Worm (Caenorhabditis elegans) whole organism, dauer: ENCODE data around the gene F11F1.1.
"Not testable (repeated sequence)": the region's sequence is repeated elsewhere in the genome, so short reads cannot be mapped to it uniquely, and the experiment has no call there.

ENCODE experiments used
- unc-62 ChIP-seq: sonication (generic microtip); optimal IDR thresholded peaks from 2 replicates; lab custom pipeline; 2017; ENCODE audit warnings: missing biosample characterization, missing genetic modification reagents, missing genetic modification characterization

Gene F11F1.1

DNA sequence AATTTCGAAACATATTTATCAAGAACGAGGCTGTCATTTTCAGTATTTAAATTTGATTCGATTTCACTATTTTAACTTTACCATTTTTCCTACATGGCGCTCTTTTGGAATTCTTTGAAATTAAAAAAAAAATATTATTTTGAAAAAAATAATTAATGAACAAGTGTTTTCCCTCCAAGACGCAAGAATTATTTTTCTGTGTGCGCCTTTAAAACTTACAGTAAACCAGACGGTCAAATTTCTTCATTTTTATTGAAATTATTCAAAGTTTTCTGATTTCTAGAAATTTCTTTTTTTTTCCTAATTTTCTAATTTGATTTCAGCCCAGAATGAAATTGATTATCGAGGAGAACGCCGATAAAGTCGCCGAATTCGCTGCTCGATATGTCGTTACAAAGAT is 6.3 kb upstream of the F11F1.1 start, which contains the start of gene T03F6.3:
T03F6.3 (plus strand) TSS at position 318 of the 400 bp plus-strand sequence.
- TF ChIP-seq unc-62, result no peak

DNA sequence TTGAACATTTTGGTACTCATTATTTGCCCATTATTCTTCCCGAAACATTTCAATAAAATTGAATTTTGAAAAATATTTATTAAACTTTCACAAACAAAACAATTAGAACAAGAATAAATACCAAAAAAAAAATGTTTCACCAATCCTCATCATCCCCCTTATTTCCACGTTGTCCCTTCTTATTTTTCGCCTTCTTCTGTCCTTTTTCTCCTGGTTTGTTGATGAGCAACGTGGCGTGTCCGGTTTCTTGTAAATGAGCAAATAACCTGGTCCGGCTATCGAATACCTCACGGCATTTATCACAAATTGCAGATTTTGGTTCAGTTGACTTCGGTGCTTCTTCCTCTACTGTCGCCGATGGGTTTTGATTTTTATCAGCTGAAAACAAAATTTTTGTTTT is 4.6 kb upstream of the F11F1.1 start:
- no peak for TF ChIP-seq unc-62

- TF ChIP-seq unc-62, result no peak
Measured at ce11 chrIII:13393239-13393638, 2.1 kb upstream of the F11F1.1 start, which contains the start of gene dnj-17. Gene dnj-17, minus strand, starts transcription at chrIII:13393339.

- no peak for TF ChIP-seq unc-62
Measured at ce11 chrIII:13393647-13394046, 1.7 kb upstream of the F11F1.1 start, which contains the start of gene qdpr-1. Gene qdpr-1, plus strand, starts transcription at chrIII:13393910.

DNA sequence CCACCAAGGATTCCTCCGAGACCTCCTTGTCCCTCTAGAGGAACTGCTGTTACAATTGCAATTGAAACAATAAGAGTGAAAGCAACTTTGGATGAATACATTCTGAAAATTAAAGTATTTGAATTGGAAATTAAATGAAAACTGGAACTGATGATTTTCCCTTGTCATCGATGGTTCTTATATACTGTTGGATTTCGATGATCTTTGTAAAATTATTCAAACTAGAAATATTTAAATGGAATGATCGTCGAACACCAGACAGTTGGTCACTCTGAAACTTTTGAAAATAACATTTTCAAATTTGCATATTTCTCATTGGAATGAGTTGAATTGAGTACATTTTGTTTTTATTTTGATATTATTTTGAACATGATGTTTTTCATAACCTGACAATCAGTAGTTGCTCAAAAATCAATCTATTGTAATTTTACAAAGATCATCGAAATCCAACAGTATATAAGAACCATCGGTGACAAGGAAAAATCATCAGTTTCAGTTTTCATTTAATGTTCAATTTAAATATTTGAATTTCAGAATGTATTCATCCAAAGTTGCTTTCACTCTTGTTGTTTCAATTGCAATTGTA is 6.4 kb downstream of the F11F1.1 start, which contains the start of the genes srlf-9 and srlf-10:
srlf-9 (minus strand) TSS at position 101 of the 586 bp plus-strand sequence.
srlf-10 (plus strand) TSS at position 536 of the 586 bp plus-strand sequence.
- not testable (repeated sequence) for TF ChIP-seq unc-62

DNA sequence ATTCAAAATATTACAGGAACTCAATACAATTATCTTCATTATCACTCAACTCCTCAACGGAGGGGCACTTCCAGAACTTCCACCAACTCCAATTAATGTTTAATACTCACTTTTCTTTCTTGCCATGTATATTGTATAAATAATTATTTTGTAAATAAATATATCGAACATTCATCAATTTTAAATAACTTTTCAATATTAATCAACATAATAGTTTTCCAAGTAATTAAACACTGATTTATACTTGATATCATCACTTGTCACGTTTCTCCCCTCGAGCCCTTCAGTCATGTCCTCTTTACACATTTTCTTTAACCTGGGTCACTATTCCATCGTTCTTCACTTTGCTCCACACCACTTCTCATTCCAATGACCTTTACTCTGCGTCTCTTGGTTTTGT is 7.6 kb downstream of the F11F1.1 start, which contains the start of gene mig-18:
mig-18 (plus strand) TSS at position 301 of the 400 bp plus-strand sequence.
- no peak for TF ChIP-seq unc-62

ce11 chrIII:13404418-13404817 is 9.1 kb downstream of the F11F1.1 start, which contains the start of gene ttr-52:
Gene ttr-52, plus strand, starts transcription at chrIII:13404718.
- TF ChIP-seq unc-62, result no peak

- TF ChIP-seq unc-62, result no peak
Measured at ce11 chrIII:13405504-13405903, 10.1 kb downstream of the F11F1.1 start, which contains the start of gene nas-1. Gene nas-1, plus strand, starts transcription at chrIII:13405804.

DNA sequence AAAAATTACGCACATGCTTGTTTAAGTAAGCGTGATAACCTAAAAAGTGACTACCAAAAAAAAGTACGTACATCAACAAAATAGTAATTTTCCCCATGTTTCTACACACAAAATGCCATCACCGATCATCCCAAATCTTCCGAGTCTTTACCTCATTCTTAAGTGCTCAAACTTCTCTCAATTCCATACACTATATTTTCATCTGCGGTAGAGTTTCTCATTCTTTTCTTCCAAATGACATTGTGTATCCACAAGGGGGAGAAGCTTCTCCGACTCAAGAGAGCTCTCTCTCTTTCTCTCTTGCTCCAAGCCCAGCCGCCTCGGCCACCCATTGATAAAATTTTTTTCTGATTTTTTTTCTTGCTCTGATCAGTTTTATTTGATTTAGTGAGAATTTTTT is 14.1 kb downstream of the F11F1.1 start, which contains the start of gene myo-6:
myo-6 (plus strand) TSS at position 301 of the 400 bp plus-strand sequence.
- no peak for TF ChIP-seq unc-62

ce11 chrIII:13411202-13411601 is 15.8 kb downstream of the F11F1.1 start:
- no peak for TF ChIP-seq unc-62

- TF ChIP-seq unc-62, result no peak
Measured at ce11 chrIII:13418975-13419374, 23.6 kb downstream of the F11F1.1 start.

DNA sequence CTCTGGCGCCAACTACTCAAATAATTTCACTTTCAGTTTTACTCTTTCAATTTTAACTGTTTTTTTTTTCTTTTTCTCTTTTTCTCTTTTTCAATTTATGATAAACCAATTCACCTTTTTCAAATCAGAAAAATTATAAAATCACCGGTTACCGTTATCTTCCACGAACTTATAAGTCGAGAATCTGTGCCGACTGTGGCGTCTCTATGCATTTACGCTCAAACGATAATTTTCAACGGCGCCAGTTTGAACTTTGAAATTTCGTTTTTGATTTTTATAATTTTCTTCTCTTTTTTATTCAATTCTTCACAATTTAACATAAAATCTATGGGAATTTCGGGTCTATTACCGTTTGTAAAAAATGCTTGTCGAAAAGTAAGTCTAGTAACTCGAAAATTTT is 28.1 kb downstream of the F11F1.1 start, which contains the start of gene exo-1:
exo-1 (plus strand) TSS at position 101 of the 400 bp plus-strand sequence.
- TF ChIP-seq unc-62, result no peak

ce11 chrIII:13426036-13426435 is 30.7 kb downstream of the F11F1.1 start, which contains the start of gene cope-1:
Gene cope-1, plus strand, starts transcription at chrIII:13426264.
- no peak for TF ChIP-seq unc-62

- TF ChIP-seq unc-62, result no peak
Measured at ce11 chrIII:13427817-13428216, 32.5 kb downstream of the F11F1.1 start.

DNA sequence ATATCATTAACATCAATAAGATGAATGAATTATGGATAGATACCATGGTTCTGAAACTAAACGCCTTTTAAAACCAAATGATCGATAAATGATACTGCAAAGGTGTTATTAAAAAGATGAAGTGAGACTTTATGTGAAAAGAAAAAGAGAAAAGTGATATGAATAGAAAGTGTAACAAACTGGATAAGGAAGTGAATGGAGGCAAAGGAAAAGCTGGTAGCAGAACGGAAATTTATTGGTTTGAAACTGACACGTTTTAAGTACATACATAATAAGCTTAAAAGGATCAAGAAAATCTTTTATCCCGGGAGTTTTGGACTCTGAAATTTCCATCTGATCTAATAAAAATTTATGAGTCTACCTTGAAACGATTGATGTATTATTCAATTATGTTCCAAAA is 34.3 kb downstream of the F11F1.1 start, which contains the start of gene bli-5:
bli-5 (minus strand) TSS at position 101 of the 400 bp plus-strand sequence.
- no peak for TF ChIP-seq unc-62

DNA sequence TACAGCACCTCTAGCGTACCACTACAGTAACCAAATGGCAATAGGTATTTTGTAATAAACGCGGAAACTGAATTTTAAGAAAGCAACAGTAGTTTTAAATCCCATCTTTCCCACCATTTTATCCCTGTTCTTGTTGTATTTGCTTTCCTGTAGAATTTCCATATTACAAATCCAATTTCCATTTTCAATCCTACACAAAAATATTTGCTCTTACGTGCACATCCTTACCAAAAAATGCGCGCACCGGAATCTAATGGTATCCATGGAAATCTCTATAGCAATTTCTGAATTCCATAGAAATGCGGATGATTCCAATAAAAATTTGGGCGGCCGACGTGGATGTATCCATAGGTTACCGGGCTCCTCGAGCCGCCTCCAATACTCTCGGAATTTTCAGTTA is 34.8 kb downstream of the F11F1.1 start, which contains the start of gene trf-1:
trf-1 (plus strand) TSS at position 301 of the 400 bp plus-strand sequence.
- TF ChIP-seq unc-62, result no peak

DNA sequence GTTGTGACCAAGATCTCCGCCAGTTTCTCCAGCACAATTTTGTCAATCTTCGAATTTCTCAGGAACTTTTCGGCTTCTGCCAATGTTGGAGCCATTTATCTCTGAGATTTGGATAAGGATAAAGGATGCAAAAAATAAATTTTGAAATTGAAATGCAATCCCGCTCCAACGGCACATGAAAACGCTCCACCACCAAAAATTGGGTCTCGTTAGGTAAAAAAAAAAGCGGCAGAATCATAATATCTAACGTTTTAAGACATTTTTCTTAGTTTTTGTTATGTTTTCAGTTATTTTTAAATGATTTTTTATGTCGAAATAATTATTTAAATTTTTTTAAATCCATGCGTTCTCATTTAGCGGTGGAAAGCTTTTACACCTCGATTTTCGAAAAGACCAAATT is 39.0 kb downstream of the F11F1.1 start, which contains the start of gene F45G2.7:
F45G2.7 (minus strand) TSS at position 101 of the 400 bp plus-strand sequence.
- no peak for TF ChIP-seq unc-62

- no peak for TF ChIP-seq unc-62
Measured at ce11 chrIII:13435570-13435969, 40.2 kb downstream of the F11F1.1 start, which contains the start of gene F45G2.8. Gene F45G2.8, minus strand, starts transcription at chrIII:13435670.
